Worm (Caenorhabditis elegans) whole organism, L1 larva: ENCODE results near the gene R08C7.1.

ENCODE experiments used
- C16A3.4 ChIP-seq: fragments of 150-350 bp; optimal IDR thresholded peaks from 2 replicates; lab custom pipeline; 2014; ENCODE audit warnings: missing biosample characterization, missing genetic modification characterization
- F16B12.6 ChIP-seq: fragments of 150-350 bp; optimal IDR thresholded peaks from 2 replicates; lab custom pipeline; 2014; ENCODE audit warnings: missing biosample characterization, missing genetic modification characterization
- Y116A8C.19 ChIP-seq: sonication (generic microtip); optimal IDR thresholded peaks from 2 replicates; lab custom pipeline; 2016; ENCODE audit warnings: missing compliant biosample characterization, missing genetic modification characterization, borderline replicate concordance
- aha-1 ChIP-seq: fragments of 150-350 bp; optimal IDR thresholded peaks from 2 replicates; lab custom pipeline; 2014; ENCODE audit warnings: missing biosample characterization, missing genetic modification characterization
- aly-2 ChIP-seq: fragments of 150-350 bp; optimal IDR thresholded peaks from 2 replicates; lab custom pipeline; 2014; ENCODE audit warnings: missing biosample characterization, missing genetic modification characterization
- ama-1 ChIP-seq: fragments of 150-350 bp; optimal IDR thresholded peaks from 2 replicates; lab custom pipeline; 2014
- blmp-1 ChIP-seq: fragments of 150-350 bp; optimal IDR thresholded peaks from 2 replicates; lab custom pipeline; 2014; ENCODE audit warnings: missing biosample characterization, missing genetic modification characterization
- ceh-63 ChIP-seq: fragments of 200-800 bp; sonication (Bioruptor generic); optimal IDR thresholded peaks from 2 replicates; lab custom pipeline; 2018; ENCODE audit warnings: mild to moderate bottlenecking, missing genetic modification characterization, missing compliant biosample characterization
- ceh-82 ChIP-seq, 3 experiments: fragments of 150-350 bp in 1 of 3; sonication (generic microtip) in 2 of 3; optimal IDR thresholded peaks; 2 replicates each; lab custom pipeline; 2014 to 2017; ENCODE audit warnings: missing biosample characterization in 3 of 3, missing genetic modification characterization in 3 of 3
- ceh-88 ChIP-seq: fragments of 200-800 bp; sonication (Bioruptor generic); IDR thresholded peaks from 2 replicates; pipeline ENCODE4 v1.3.6; 2022; ENCODE audit warnings: missing genetic modification characterization, missing compliant biosample characterization
- ces-1 ChIP-seq: fragments of 150-350 bp; optimal IDR thresholded peaks from 2 replicates; lab custom pipeline; 2014; ENCODE audit warnings: missing biosample characterization, missing genetic modification reagents, missing genetic modification characterization
- dpl-1 ChIP-seq, 3 experiments: fragments of 150-350 bp in 2 of 3; sonication (generic microtip) in 1 of 3; optimal IDR thresholded peaks; 2 replicates each; lab custom pipeline; 2014 to 2017; ENCODE audit warnings: missing biosample characterization in 3 of 3, missing genetic modification characterization in 3 of 3, missing genetic modification reagents in 3 of 3
- dsc-1 ChIP-seq: sonication (generic microtip); optimal IDR thresholded peaks from 2 replicates; lab custom pipeline; 2016; ENCODE audit warnings: mild to moderate bottlenecking, missing genetic modification characterization, missing compliant biosample characterization
- efl-1 ChIP-seq, 4 experiments: fragments of 150-350 bp; optimal IDR thresholded peaks in 3 of 4; peaks in 1 of 4; 1 replicate in 1 of 4; 2 replicates in 3 of 4; lab custom pipeline; 2014; ENCODE audit warnings: missing biosample characterization in 2 of 4, missing genetic modification characterization in 2 of 4, missing genetic modification reagents in 2 of 4
- efl-3 ChIP-seq: fragments of 200-800 bp; sonication (Bioruptor generic); optimal IDR thresholded peaks from 2 replicates; lab custom pipeline; 2018; ENCODE audit warnings: mild to moderate bottlenecking, missing genetic modification characterization, missing compliant biosample characterization
- egl-13 ChIP-seq: sonication (generic microtip); optimal IDR thresholded peaks from 2 replicates; lab custom pipeline; 2016; ENCODE audit warnings: missing genotype, missing genetic modification reagents, missing genetic modification characterization, missing compliant biosample characterization
- ets-5 ChIP-seq: fragments of 200-800 bp; sonication (Bioruptor generic); IDR thresholded peaks from 2 replicates; pipeline ENCODE4 v1.3.6; 2022; ENCODE audit warnings: missing genetic modification characterization, missing compliant biosample characterization
- fos-1 ChIP-seq: fragments of 150-350 bp; optimal IDR thresholded peaks from 2 replicates; lab custom pipeline; 2014; ENCODE audit warnings: missing biosample characterization, missing genetic modification characterization
- hlh-4 ChIP-seq: sonication (generic microtip); optimal IDR thresholded peaks from 2 replicates; lab custom pipeline; 2016; ENCODE audit warnings: mild to moderate bottlenecking, missing genetic modification characterization, missing compliant biosample characterization
- hpl-2 ChIP-seq: fragments of 150-350 bp; optimal IDR thresholded peaks from 2 replicates; lab custom pipeline; 2014; ENCODE audit warnings: missing biosample characterization, missing genetic modification reagents, missing genetic modification characterization
- lin-14 ChIP-seq: fragments of 200-800 bp; sonication (Bioruptor generic); optimal IDR thresholded peaks from 2 replicates; lab custom pipeline; 2018; ENCODE audit warnings: mild to moderate bottlenecking, missing genetic modification characterization, moderate library complexity, missing compliant biosample characterization
- lin-35 ChIP-seq, 2 experiments: fragments of 150-350 bp; optimal IDR thresholded peaks; 2 replicates each; lab custom pipeline; 2014; ENCODE audit warnings: missing biosample characterization in 2 of 2, missing genetic modification characterization in 2 of 2, missing genetic modification reagents in 2 of 2
- lin-39 ChIP-seq: fragments of 150-350 bp; optimal IDR thresholded peaks from 2 replicates; lab custom pipeline; 2014; ENCODE audit warnings: missing biosample characterization, missing genetic modification reagents, missing genetic modification characterization
- lir-3 ChIP-seq: sonication (generic microtip); optimal IDR thresholded peaks from 2 replicates; lab custom pipeline; 2016; ENCODE audit warnings: mild to moderate bottlenecking, missing genetic modification characterization, moderate library complexity, missing compliant biosample characterization; ENCODE audit not compliant: poor library complexity
- lsy-2 ChIP-seq, 2 experiments: fragments of 150-350 bp; optimal IDR thresholded peaks; 2 replicates each; lab custom pipeline; 2014; ENCODE audit warnings: missing biosample characterization in 2 of 2, missing genetic modification characterization in 2 of 2
- mep-1 ChIP-seq: fragments of 150-350 bp; optimal IDR thresholded peaks from 2 replicates; lab custom pipeline; 2014; ENCODE audit warnings: missing biosample characterization, missing genetic modification characterization
- nhr-11 ChIP-seq: fragments of 150-350 bp; optimal IDR thresholded peaks from 2 replicates; lab custom pipeline; 2014; ENCODE audit warnings: missing biosample characterization, missing genetic modification characterization
- nhr-20 ChIP-seq: sonication (generic microtip); optimal IDR thresholded peaks from 2 replicates; lab custom pipeline; 2016; ENCODE audit warnings: mild to moderate bottlenecking, missing genetic modification characterization, missing compliant biosample characterization
- nhr-237 ChIP-seq: fragments of 150-350 bp; optimal IDR thresholded peaks from 2 replicates; lab custom pipeline; 2014; ENCODE audit warnings: missing biosample characterization, missing genetic modification characterization
- nhr-47 ChIP-seq: sonication (generic microtip); optimal IDR thresholded peaks from 2 replicates; lab custom pipeline; 2016; ENCODE audit warnings: mild to moderate bottlenecking, missing genetic modification characterization, moderate library complexity, missing compliant biosample characterization
- nhr-71 ChIP-seq: sonication (generic microtip); optimal IDR thresholded peaks from 2 replicates; lab custom pipeline; 2016; ENCODE audit warnings: mild to moderate bottlenecking, missing genetic modification characterization, moderate library complexity, missing compliant biosample characterization
- nhr-77 ChIP-seq: fragments of 150-350 bp; optimal IDR thresholded peaks from 2 replicates; lab custom pipeline; 2014; ENCODE audit warnings: missing biosample characterization, missing genetic modification characterization
- nhr-85 ChIP-seq: sonication (generic microtip); peaks from one replicate; lab custom pipeline; 2016; ENCODE audit warnings: missing genetic modification characterization, inconsistent platforms, missing compliant biosample characterization
- nhr-90 ChIP-seq: sonication (generic microtip); optimal IDR thresholded peaks from 2 replicates; lab custom pipeline; 2016; ENCODE audit warnings: mild to moderate bottlenecking, missing genetic modification characterization, missing compliant biosample characterization; ENCODE audit not compliant: poor library complexity
- pax-3 ChIP-seq: fragments of 200-800 bp; sonication (Bioruptor generic); optimal IDR thresholded peaks from 2 replicates; lab custom pipeline; 2018; ENCODE audit warnings: mild to moderate bottlenecking, missing genetic modification characterization, moderate library complexity, missing compliant biosample characterization
- rnt-1 ChIP-seq: sonication (generic microtip); optimal IDR thresholded peaks from 2 replicates; lab custom pipeline; 2016; ENCODE audit warnings: mild to moderate bottlenecking, missing genetic modification characterization, moderate library complexity, missing compliant biosample characterization
- snu-23 ChIP-seq: sonication (generic microtip); optimal IDR thresholded peaks from 2 replicates; lab custom pipeline; 2016; ENCODE audit warnings: missing genetic modification characterization, missing compliant biosample characterization
- sptf-1 ChIP-seq: fragments of 150-350 bp; optimal IDR thresholded peaks from 2 replicates; lab custom pipeline; 2014; ENCODE audit warnings: missing biosample characterization, missing genetic modification characterization
- swsn-7 ChIP-seq: sonication (generic microtip); optimal IDR thresholded peaks from 2 replicates; lab custom pipeline; 2016; ENCODE audit warnings: missing genetic modification characterization, missing compliant biosample characterization
- tbx-2 ChIP-seq: sonication (generic microtip); optimal IDR thresholded peaks from 2 replicates; lab custom pipeline; 2016; ENCODE audit warnings: missing genetic modification characterization, missing compliant biosample characterization
- tlp-1 ChIP-seq: fragments of 150-350 bp; optimal IDR thresholded peaks from 2 replicates; lab custom pipeline; 2014; ENCODE audit warnings: missing biosample characterization, missing genetic modification characterization
- unc-130 ChIP-seq: fragments of 150-350 bp; optimal IDR thresholded peaks from 2 replicates; lab custom pipeline; 2017; ENCODE audit warnings: missing biosample characterization, missing genetic modification characterization, inconsistent platforms
- unc-30 ChIP-seq: sonication (generic microtip); optimal IDR thresholded peaks from 2 replicates; lab custom pipeline; 2017; ENCODE audit warnings: missing biosample characterization, missing genetic modification characterization
- unc-62 ChIP-seq: fragments of 150-350 bp; optimal IDR thresholded peaks from 2 replicates; lab custom pipeline; 2014; ENCODE audit warnings: missing biosample characterization, missing genetic modification reagents, missing genetic modification characterization
- unc-86 ChIP-seq: sonication (generic microtip); optimal IDR thresholded peaks from 2 replicates; lab custom pipeline; 2016; ENCODE audit warnings: missing genetic modification characterization, missing compliant biosample characterization
- vab-15 ChIP-seq: sonication (generic microtip); optimal IDR thresholded peaks from 2 replicates; lab custom pipeline; 2017; ENCODE audit warnings: missing genotype, mild to moderate bottlenecking, missing genetic modification characterization, missing compliant biosample characterization
- zip-4 ChIP-seq: fragments of 200-800 bp; sonication (Bioruptor generic); optimal IDR thresholded peaks from 2 replicates; lab custom pipeline; 2018; ENCODE audit warnings: mild to moderate bottlenecking, missing genetic modification characterization, moderate library complexity, missing compliant biosample characterization
- ztf-11 ChIP-seq, 2 experiments: sonication (generic microtip); optimal IDR thresholded peaks; 2 replicates each; lab custom pipeline; 2016 to 2017; ENCODE audit warnings: missing genetic modification characterization in 2 of 2, missing biosample characterization in 1 of 2, missing compliant biosample characterization in 1 of 2
- ztf-4 ChIP-seq: fragments of 150-350 bp; optimal IDR thresholded peaks from 2 replicates; lab custom pipeline; 2014; ENCODE audit warnings: missing biosample characterization, missing genetic modification characterization

R08C7.1 gene

DNA sequence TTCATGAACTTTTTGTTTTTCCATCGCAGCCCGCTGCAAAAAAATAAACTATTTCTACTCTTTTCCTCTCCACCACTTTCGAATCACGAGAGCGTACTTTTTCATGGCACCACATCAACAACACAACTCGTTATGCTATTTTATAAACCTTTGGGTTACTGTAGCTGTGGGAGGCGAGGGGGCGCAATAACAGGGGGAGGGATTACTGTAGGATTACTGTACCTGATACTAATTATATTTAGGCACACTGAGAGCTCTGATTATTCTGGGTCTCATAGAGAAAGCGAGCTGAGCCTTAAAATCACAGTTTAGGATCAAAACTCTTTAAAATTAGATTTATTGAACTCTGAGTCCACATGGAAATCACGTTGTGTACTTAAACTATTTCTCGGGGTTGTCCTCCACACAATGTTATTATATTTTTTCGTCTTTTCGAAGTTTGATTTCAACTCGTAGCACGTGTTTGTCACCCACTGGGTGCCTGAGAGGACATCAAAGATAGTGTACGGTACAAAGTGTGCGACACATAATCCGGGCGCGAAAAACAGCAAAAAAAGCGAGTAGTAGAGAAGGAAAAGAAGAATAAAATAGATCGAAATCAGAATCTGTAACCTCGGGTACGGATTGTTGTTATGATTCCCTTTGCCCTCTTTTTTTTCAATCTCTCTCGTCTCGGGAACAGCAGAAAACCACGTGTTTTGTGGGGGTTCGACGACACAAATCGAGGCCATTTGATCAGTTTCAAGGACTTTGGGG, 20.9 kb downstream of the R08C7.1 start (continued):
- TF ChIP-seq hpl-2 (no peak), efl-1 (optimal IDR thresholded peaks at IDR 0.05; lab: Kevin White, UChicago) (peak in 1 of 2 experiments; percentile 23), efl-1 (GFP tag; optimal IDR thresholded peaks at IDR 0.05 in 1 of 2; lab: Kevin White, UChicago) (peak; percentile 37 to 93), ztf-4 (tag; lab: Kevin White, UChicago) (peak; percentile 30), pax-3 (tag; lab: Kevin White, UChicago) (no peak), ceh-63 (no peak), fos-1 (no peak), nhr-71 (tag; lab: Kevin White, UChicago) (peak; percentile 77), lin-35 (GFP tag; optimal IDR thresholded peaks at IDR 0.05; lab: Kevin White, UChicago) (peak; percentile 17 to 68), Y116A8C.19 (no peak), efl-3 (GFP tag; lab: Kevin White, UChicago) (no peak), ceh-88 (GFP tag; lab: Robert Waterston, UW) (0 out of 2 replicates have a peak, but pooled peaks have one; percentile 32), aly-2 (tag; lab: Kevin White, UChicago) (no peak), hlh-4 (tag; lab: Kevin White, UChicago) (no peak), mep-1 (tag; lab: Kevin White, UChicago) (peak; percentile 45), nhr-90 (peak; percentile 71), unc-130 (tag; lab: Kevin White, UChicago) (peak; percentile 3), egl-13 (no peak), F16B12.6 (tag; lab: Kevin White, UChicago) (no peak), C16A3.4 (tag; lab: Kevin White, UChicago) (peak; percentile 54), nhr-20 (tag; lab: Kevin White, UChicago) (peak; percentile 86), nhr-77 (tag; lab: Kevin White, UChicago) (no peak), lsy-2 (tag; optimal IDR thresholded peaks at IDR 0.05; lab: Kevin White, UChicago) (peak in 1 of 2 experiments; percentile 62), nhr-11 (tag; lab: Kevin White, UChicago) (no peak), nhr-237 (tag; lab: Kevin White, UChicago) (no peak), unc-86 (tag; lab: Kevin White, UChicago) (no peak), tbx-2 (tag; lab: Kevin White, UChicago) (peak; percentile 25), lin-14 (GFP tag; lab: Kevin White, UChicago) (peak; percentile 91), ces-1 (no peak), nhr-85 (peak; percentile 98), sptf-1 (tag; lab: Kevin White, UChicago) (no peak), dsc-1 (tag; lab: Kevin White, UChicago) (no peak), vab-15 (tag; lab: Kevin White, UChicago) (no peak), ets-5 (GFP tag; lab: Robert Waterston, UW) (no peak), dpl-1 (GFP tag; optimal IDR thresholded peaks at IDR 0.05; lab: Kevin White, UChicago) (peak; percentile 7 to 36 (median 9)), swsn-7 (tag; lab: Kevin White, UChicago) (no peak), nhr-47 (tag; lab: Kevin White, UChicago) (peak; percentile 44), tlp-1 (tag; lab: Kevin White, UChicago) (no peak), ceh-82 (tag; optimal IDR thresholded peaks at IDR 0.05; lab: Kevin White, UChicago) (no peak), ama-1 (peak; percentile 36), lin-39 (no peak), lir-3 (tag; lab: Kevin White, UChicago) (no peak), aha-1 (no peak), blmp-1 (tag; lab: Kevin White, UChicago) (peak; percentile 81), unc-30 (tag; lab: Kevin White, UChicago) (no peak), unc-62 (GFP tag; lab: Kevin White, UChicago) (no peak), rnt-1 (peak; percentile 28), ztf-11 (tag; optimal IDR thresholded peaks at IDR 0.05; lab: Kevin White, UChicago) (no peak), zip-4 (GFP tag; lab: Kevin White, UChicago) (no peak), snu-23 (GFP tag; lab: Kevin White, UChicago) (peak; percentile 80)
- TF ChIP-seq, all 84 proteins: peak for 29
